Fruit fly (Drosophila melanogaster) whole organism, embryonic: ENCODE measurements around the gene Tusp.

ENCODE experiments used
- ATbp ChIP-seq: fragments of 200-800 bp; sonication (Bioruptor generic); optimal IDR thresholded peaks from 2 replicates; lab custom pipeline; 2017; ENCODE audit warnings: missing biosample characterization, mild to moderate bottlenecking, missing genetic modification characterization, missing genetic modification reagents
- CG10267 ChIP-seq: fragments of 200-800 bp; sonication (Bioruptor generic); optimal IDR thresholded peaks from 2 replicates; lab custom pipeline; 2018; ENCODE audit warnings: missing biosample characterization, mild to moderate bottlenecking, missing genetic modification characterization, moderate library complexity
- CG10274 ChIP-seq: fragments of 200-800 bp; sonication (Bioruptor generic); optimal IDR thresholded peaks from 3 replicates; lab custom pipeline; 2017; ENCODE audit warnings: missing biosample characterization, mild to moderate bottlenecking, missing genetic modification characterization
- CG10431 ChIP-seq: fragments of 200-800 bp; sonication (Bioruptor generic); optimal IDR thresholded peaks from 3 replicates; lab custom pipeline; 2018; ENCODE audit warnings: missing biosample characterization, mild to moderate bottlenecking, missing genetic modification characterization
- CG11093 ChIP-seq: fragments of 200-800 bp; sonication (Bioruptor generic); IDR thresholded peaks from 3 replicates; pipeline ENCODE4 v1.3.6; 2022; ENCODE audit warnings: missing biosample characterization, missing genetic modification characterization
- CG11398 ChIP-seq: fragments of 200-800 bp; sonication (Bioruptor generic); optimal IDR thresholded peaks from 2 replicates; lab custom pipeline; 2016; ENCODE audit warnings: missing biosample characterization, missing genetic modification characterization
- CG12236 ChIP-seq: fragments of 200-800 bp; sonication (Bioruptor generic); optimal IDR thresholded peaks from 2 replicates; lab custom pipeline; 2016; ENCODE audit warnings: missing biosample characterization, missing genetic modification characterization
- CG15011 ChIP-seq: fragments of 200-800 bp; sonication (Bioruptor generic); optimal IDR thresholded peaks from 3 replicates; lab custom pipeline; 2018; ENCODE audit warnings: missing biosample characterization, mild to moderate bottlenecking, missing genetic modification characterization
- CG16779 ChIP-seq: fragments of 200-800 bp; sonication (Bioruptor generic); IDR thresholded peaks from 2 replicates; pipeline ENCODE4 v1.3.6; 2022; ENCODE audit warnings: missing biosample characterization, missing genetic modification characterization
- CG16863 ChIP-seq: fragments of 200-800 bp; sonication (Bioruptor generic); optimal IDR thresholded peaks from 3 replicates; lab custom pipeline; 2016; ENCODE audit warnings: missing biosample characterization, missing genetic modification characterization
- CG17612 ChIP-seq: fragments of 200-800 bp; sonication (Bioruptor generic); IDR thresholded peaks from 2 replicates; pipeline ENCODE4 v1.3.6; 2022; ENCODE audit warnings: missing biosample characterization, missing genetic modification characterization
- CG2202 ChIP-seq: fragments of 200-800 bp; sonication (Bioruptor generic); optimal IDR thresholded peaks from 2 replicates; lab custom pipeline; 2018; ENCODE audit warnings: missing biosample characterization, mild to moderate bottlenecking, missing genetic modification characterization
- CG3065 ChIP-seq: fragments of 200-800 bp; sonication (Bioruptor generic); optimal IDR thresholded peaks from 2 replicates; lab custom pipeline; 2016; ENCODE audit warnings: missing biosample characterization, missing genetic modification characterization
- CG3995 ChIP-seq: fragments of 200-800 bp; sonication (Bioruptor generic); optimal IDR thresholded peaks from 3 replicates; lab custom pipeline; 2016; ENCODE audit warnings: missing biosample characterization, missing genetic modification characterization
- CG42726 ChIP-seq: fragments of 200-800 bp; sonication (Bioruptor generic); IDR thresholded peaks from 2 replicates; pipeline ENCODE4 v1.3.6; 2022; ENCODE audit warnings: missing biosample characterization, missing genetic modification characterization; ENCODE audit not compliant: partially characterized antibody
- CG4328 ChIP-seq: fragments of 200-800 bp; sonication (Bioruptor generic); optimal IDR thresholded peaks from 3 replicates; lab custom pipeline; 2017; ENCODE audit warnings: missing biosample characterization, missing genetic modification reagents, missing genetic modification characterization
- CG6272 ChIP-seq: fragments of 200-800 bp; sonication (Bioruptor generic); IDR thresholded peaks from 2 replicates; pipeline ENCODE4 v1.3.6; 2022; ENCODE audit warnings: missing biosample characterization, missing genetic modification characterization
- CG6813 ChIP-seq: fragments of 200-800 bp; sonication (Bioruptor generic); optimal IDR thresholded peaks from 2 replicates; lab custom pipeline; 2017; ENCODE audit warnings: missing biosample characterization, missing genetic modification characterization, mild to moderate bottlenecking, moderate library complexity, missing genetic modification reagents
- CG6854 ChIP-seq: fragments of 200-800 bp; sonication (Bioruptor generic); optimal IDR thresholded peaks from 3 replicates; lab custom pipeline; 2017; ENCODE audit warnings: missing biosample characterization, mild to moderate bottlenecking, missing genetic modification characterization
- CG7556 ChIP-seq: fragments of 200-800 bp; sonication (Bioruptor generic); optimal IDR thresholded peaks from 2 replicates; lab custom pipeline; 2017; ENCODE audit warnings: missing biosample characterization, mild to moderate bottlenecking, missing genetic modification characterization
- CG7928 ChIP-seq: fragments of 200-800 bp; sonication (Bioruptor generic); optimal IDR thresholded peaks from 2 replicates; lab custom pipeline; 2017; ENCODE audit warnings: missing biosample characterization, mild to moderate bottlenecking, missing genetic modification characterization
- CG8281 ChIP-seq: fragments of 200-800 bp; sonication (Bioruptor generic); optimal IDR thresholded peaks from 2 replicates; lab custom pipeline; 2018; ENCODE audit warnings: missing biosample characterization, mild to moderate bottlenecking, missing genetic modification characterization, moderate library complexity
- CkIIα-i1 ChIP-seq: fragments of 200-800 bp; sonication (Bioruptor generic); IDR thresholded peaks from 2 replicates; pipeline ENCODE4 v1.3.6; 2022; ENCODE audit warnings: missing biosample characterization, missing genetic modification characterization
- D ChIP-seq, 2 experiments: fragments of 200-800 bp in 1 of 2; fragments of >200 bp in 1 of 2; sonication (Bioruptor generic) in 1 of 2; optimal IDR thresholded peaks; 2 replicates in 1 of 2; 3 replicates in 1 of 2; lab custom pipeline; 2017; ENCODE audit warnings: mild to moderate bottlenecking in 1 of 2, missing biosample characterization in 1 of 2, missing genetic modification characterization in 1 of 2, missing genetic modification reagents in 1 of 2
- D19B ChIP-seq: fragments of 200-800 bp; sonication (Bioruptor generic); optimal IDR thresholded peaks from 2 replicates; lab custom pipeline; 2017; ENCODE audit warnings: missing biosample characterization, mild to moderate bottlenecking, missing genetic modification characterization
- Deaf1 ChIP-seq: fragments of 200-800 bp; optimal IDR thresholded peaks from 3 replicates; lab custom pipeline; 2019; ENCODE audit warnings: missing biosample characterization, mild to moderate bottlenecking, missing genetic modification characterization, moderate library complexity
- Dfd ChIP-seq, 2 experiments: fragments of >200 bp; optimal IDR thresholded peaks; 2 replicates each; lab custom pipeline; 2017; ENCODE audit warnings: missing biosample characterization in 2 of 2, missing genetic modification characterization in 2 of 2
- Dip2 ChIP-seq: fragments of 200-800 bp; sonication (Bioruptor generic); IDR thresholded peaks from 2 replicates; pipeline ENCODE4 v1.3.6; 2022; ENCODE audit warnings: missing biosample characterization, missing genetic modification characterization
- Doc3 ChIP-seq: fragments of 200-800 bp; sonication (Bioruptor generic); IDR thresholded peaks from 3 replicates; pipeline ENCODE4 v1.3.6; 2022; ENCODE audit warnings: missing biosample characterization, missing genetic modification characterization; ENCODE audit not compliant: partially characterized antibody
- E2f2 ChIP-seq: fragments of 200-800 bp; sonication (Bioruptor generic); IDR thresholded peaks from 2 replicates; pipeline ENCODE4 v1.3.6; 2022; ENCODE audit warnings: missing biosample characterization, missing genetic modification characterization
- Eip74EF ChIP-seq, 2 experiments: fragments of 200-800 bp in 1 of 2; fragments of >200 bp in 1 of 2; sonication (Bioruptor generic) in 1 of 2; optimal IDR thresholded peaks; 2 replicates each; lab custom pipeline; 2017 to 2019; ENCODE audit warnings: missing biosample characterization in 2 of 2, missing genetic modification characterization in 2 of 2, mild to moderate bottlenecking in 1 of 2, moderate library complexity in 1 of 2
- Gug ChIP-seq: fragments of 200-800 bp; sonication (Bioruptor generic); IDR thresholded peaks from 4 replicates; pipeline ENCODE4 v1.3.6; 2022; ENCODE audit warnings: missing biosample characterization, missing genetic modification characterization
- Jarid2 ChIP-seq: fragments of 200-800 bp; sonication (Bioruptor generic); optimal IDR thresholded peaks from 3 replicates; lab custom pipeline; 2017; ENCODE audit warnings: mild to moderate bottlenecking, missing biosample characterization, missing genetic modification reagents, missing genetic modification characterization
- Neu2 ChIP-seq: fragments of 200-800 bp; sonication (Bioruptor generic); optimal IDR thresholded peaks from 3 replicates; lab custom pipeline; 2016; ENCODE audit warnings: missing biosample characterization, missing genetic modification characterization, borderline replicate concordance
- Poxn ChIP-seq: fragments of 200-800 bp; sonication (Bioruptor generic); IDR thresholded peaks from 2 replicates; pipeline ENCODE4 v1.3.6; 2022; ENCODE audit warnings: missing biosample characterization, missing genetic modification characterization
- Sox102F ChIP-seq: fragments of 200-800 bp; sonication (Bioruptor generic); optimal IDR thresholded peaks from 2 replicates; lab custom pipeline; 2018; ENCODE audit warnings: missing biosample characterization, mild to moderate bottlenecking, missing genetic modification characterization, moderate library complexity
- Xrp1 ChIP-seq: fragments of 200-800 bp; sonication (Bioruptor generic); IDR thresholded peaks from 2 replicates; pipeline ENCODE4 v1.3.6; 2022; ENCODE audit warnings: missing biosample characterization, missing genetic modification characterization
- ac ChIP-seq: fragments of 200-800 bp; sonication (Bioruptor generic); optimal IDR thresholded peaks from 3 replicates; lab custom pipeline; 2017; ENCODE audit warnings: missing biosample characterization, mild to moderate bottlenecking, missing genetic modification characterization
- chif ChIP-seq, 2 experiments: fragments of 200-800 bp; sonication (Bioruptor generic); optimal IDR thresholded peaks; 3 replicates each; lab custom pipeline; 2016; ENCODE audit warnings: missing biosample characterization in 2 of 2, missing genetic modification characterization in 2 of 2
- corto ChIP-seq: fragments of 200-800 bp; sonication (Bioruptor generic); optimal IDR thresholded peaks from 2 replicates; lab custom pipeline; 2016; ENCODE audit warnings: missing biosample characterization, mild to moderate bottlenecking, missing genetic modification characterization, moderate library complexity
- cwo ChIP-seq: fragments of 200-800 bp; sonication (Bioruptor generic); optimal IDR thresholded peaks from 3 replicates; lab custom pipeline; 2017; ENCODE audit warnings: missing biosample characterization, missing genetic modification characterization, mild to moderate bottlenecking, moderate library complexity, missing genetic modification reagents
- danr ChIP-seq: fragments of 200-800 bp; sonication (Bioruptor generic); IDR thresholded peaks from 2 replicates; pipeline ENCODE4 v1.3.6; 2022; ENCODE audit warnings: missing biosample characterization, missing genetic modification characterization
- emc ChIP-seq: fragments of 200-800 bp; sonication (Bioruptor generic); optimal IDR thresholded peaks from 2 replicates; lab custom pipeline; 2016; ENCODE audit warnings: missing biosample characterization, missing genetic modification characterization
- gcm2 ChIP-seq: fragments of 200-800 bp; sonication (Bioruptor generic); optimal IDR thresholded peaks from 2 replicates; lab custom pipeline; 2016; ENCODE audit warnings: missing biosample characterization, missing genetic modification characterization
- kay ChIP-seq: fragments of 200-800 bp; sonication (Bioruptor generic); optimal IDR thresholded peaks from 2 replicates; lab custom pipeline; 2016; ENCODE audit warnings: missing biosample characterization, missing genetic modification characterization
- lab ChIP-seq: fragments of 200-800 bp; sonication (Bioruptor generic); optimal IDR thresholded peaks from 3 replicates; lab custom pipeline; 2017; ENCODE audit warnings: missing biosample characterization, missing genetic modification characterization, mild to moderate bottlenecking, moderate library complexity, missing genetic modification reagents
- lilli ChIP-seq: fragments of 200-800 bp; sonication (Bioruptor generic); optimal IDR thresholded peaks from 3 replicates; lab custom pipeline; 2016; ENCODE audit warnings: missing biosample characterization, missing genetic modification characterization
- phol ChIP-seq: fragments of 200-800 bp; sonication (Bioruptor generic); optimal IDR thresholded peaks from 3 replicates; lab custom pipeline; 2018; ENCODE audit warnings: missing biosample characterization, mild to moderate bottlenecking, missing genetic modification characterization, moderate library complexity
- trem ChIP-seq: fragments of 200-800 bp; optimal IDR thresholded peaks from 3 replicates; lab custom pipeline; 2019; ENCODE audit warnings: missing biosample characterization, mild to moderate bottlenecking, missing genetic modification characterization, moderate library complexity

The Tusp gene

dm6 chr3R:27581263-27581868 lies 26.3 kb upstream of the Tusp start (continued):
- TF ChIP-seq CG10274 (GFP tag; lab: Kevin White, UChicago) (peak; percentile 19), kay (peak; percentile 52), corto (peak; percentile 78), cwo (peak; percentile 61), CG8281 (tag; lab: Kevin White, UChicago) (no peak), CG11398 (peak; percentile 32), CG17612 (GFP tag; lab: Robert Waterston, UW) (no peak), Deaf1 (tag; lab: Kevin White, UChicago) (peak; percentile 61), ac (GFP tag; lab: Kevin White, UChicago) (peak; percentile 22), E2f2 (GFP tag; lab: Robert Waterston, UW) (no peak), CG16779 (GFP tag; lab: Robert Waterston, UW) (no peak), CG11093 (0 out of 3 replicates have a peak, but pooled peaks have one; percentile 30), CG6813 (GFP tag; lab: Kevin White, UChicago) (peak; percentile 71), Neu2 (GFP tag; lab: Kevin White, UChicago) (no peak), emc (GFP tag; lab: Kevin White, UChicago) (peak; percentile 16), trem (tag; lab: Kevin White, UChicago) (peak; percentile 43), lilli (GFP tag; lab: Kevin White, UChicago) (peak; percentile 80), chif (GFP tag; optimal IDR thresholded peaks at IDR 0.05; lab: Kevin White, UChicago) (peak in 1 of 2 experiments; percentile 14), D (optimal IDR thresholded peaks at IDR 0.05; lab: Kevin White, UChicago) (peak; percentile 84), D (GFP tag; optimal IDR thresholded peaks at IDR 0.05; lab: Kevin White, UChicago) (peak; percentile 33), CG15011 (no peak), CG10431 (GFP tag; lab: Kevin White, UChicago) (no peak), phol (tag; lab: Kevin White, UChicago) (no peak), danr (GFP tag; lab: Robert Waterston, UW) (no peak), CG16863 (peak; percentile 35), CG4328 (peak; percentile 81), lab (GFP tag; lab: Kevin White, UChicago) (peak; percentile 85), Dfd (GFP tag; optimal IDR thresholded peaks at IDR 0.05; lab: Kevin White, UChicago) (no peak), CG7928 (GFP tag; lab: Kevin White, UChicago) (no peak), CG2202 (tag; lab: Kevin White, UChicago) (peak; percentile 17), CkIIα-i1 (GFP tag; lab: Robert Waterston, UW) (no peak), Doc3 (GFP tag; lab: Robert Waterston, UW) (no peak), Dip2 (GFP tag; lab: Robert Waterston, UW) (no peak), Sox102F (GFP tag; lab: Kevin White, UChicago) (peak; percentile 54), CG6272 (GFP tag; lab: Robert Waterston, UW) (0 out of 2 replicates have a peak, but pooled peaks have one; percentile 25), D19B (GFP tag; lab: Kevin White, UChicago) (no peak), Jarid2 (GFP tag; lab: Kevin White, UChicago) (peak; percentile 25), CG42726 (GFP tag; lab: Robert Waterston, UW) (no peak), Xrp1 (GFP tag; lab: Robert Waterston, UW) (no peak), CG3995 (GFP tag; lab: Kevin White, UChicago) (no peak), CG3065 (no peak), CG12236 (GFP tag; lab: Kevin White, UChicago) (no peak), CG6854 (peak; percentile 77), Gug (GFP tag; lab: Robert Waterston, UW) (peak; percentile 14; the same call in 1 of the 4 replicates), CG7556 (peak; percentile 51), CG10267 (peak; percentile 28), Eip74EF (GFP tag; optimal IDR thresholded peaks at IDR 0.05; lab: Kevin White, UChicago) (peak in 1 of 2 experiments; percentile 68), gcm2 (GFP tag; lab: Kevin White, UChicago) (peak; percentile 15), ATbp (GFP tag; lab: Kevin White, UChicago) (peak; percentile 65), Poxn (GFP tag; lab: Robert Waterston, UW) (no peak)
